Worm (Caenorhabditis elegans) whole organism, mixed stage, embryonic: ENCODE data around the gene F20D6.15.

Experiments used
- M03D4.4 ChIP-seq: sonication (generic microtip); optimal IDR thresholded peaks from 2 replicates; lab custom pipeline; 2017; ENCODE audit warnings: mild to moderate bottlenecking, missing genetic modification characterization, missing compliant biosample characterization
- bed-3 ChIP-seq: fragments of 200-800 bp; sonication (Bioruptor generic); optimal IDR thresholded peaks from 3 replicates; lab custom pipeline; 2018; ENCODE audit warnings: mild to moderate bottlenecking, missing genetic modification characterization, moderate library complexity, missing compliant biosample characterization
- blmp-1 ChIP-seq: fragments of 150-350 bp; optimal IDR thresholded peaks from 2 replicates; lab custom pipeline; 2014; ENCODE audit warnings: missing biosample characterization, missing genetic modification characterization
- ceh-39 ChIP-seq: fragments of 150-350 bp; optimal IDR thresholded peaks from 2 replicates; lab custom pipeline; 2014; ENCODE audit warnings: missing biosample characterization, missing genetic modification characterization
- ceh-43 ChIP-seq: fragments of 200-800 bp; sonication (Bioruptor generic); optimal IDR thresholded peaks from 2 replicates; lab custom pipeline; 2018; ENCODE audit warnings: mild to moderate bottlenecking, missing genetic modification characterization, moderate library complexity, missing compliant biosample characterization
- ceh-83 ChIP-seq: fragments of 200-800 bp; sonication (Bioruptor generic); optimal IDR thresholded peaks from 2 replicates; lab custom pipeline; 2018; ENCODE audit warnings: mild to moderate bottlenecking, missing genetic modification characterization, missing compliant biosample characterization
- ces-1 ChIP-seq: fragments of 150-350 bp; optimal IDR thresholded peaks from 2 replicates; lab custom pipeline; 2014; ENCODE audit warnings: missing biosample characterization, missing genetic modification reagents, missing genetic modification characterization
- cnd-1 ChIP-seq: fragments of 200-800 bp; sonication (Bioruptor generic); optimal IDR thresholded peaks from 2 replicates; lab custom pipeline; 2018; ENCODE audit warnings: mild to moderate bottlenecking, missing genetic modification characterization, missing compliant biosample characterization
- drap-1 ChIP-seq: fragments of 200-800 bp; sonication (Bioruptor generic); optimal IDR thresholded peaks from 3 replicates; lab custom pipeline; 2018; ENCODE audit warnings: mild to moderate bottlenecking, missing genetic modification characterization, missing compliant biosample characterization
- elt-1 ChIP-seq: sonication (generic microtip); optimal IDR thresholded peaks from 2 replicates; lab custom pipeline; 2017; ENCODE audit warnings: missing genetic modification characterization, mild to moderate bottlenecking, missing compliant biosample characterization, antibody characterized with exemption, moderate library complexity, borderline replicate concordance; ENCODE audit not compliant: insufficient read depth
- elt-3 ChIP-seq: fragments of 150-350 bp; optimal IDR thresholded peaks from 2 replicates; lab custom pipeline; 2014; ENCODE audit warnings: missing biosample characterization, missing genetic modification characterization
- flh-1 ChIP-seq: fragments of 200-800 bp; sonication (Bioruptor generic); optimal IDR thresholded peaks from 2 replicates; lab custom pipeline; 2018; ENCODE audit warnings: mild to moderate bottlenecking, missing genetic modification characterization, moderate library complexity, missing compliant biosample characterization
- hlh-1 ChIP-seq: fragments of 150-350 bp; optimal IDR thresholded peaks from 2 replicates; lab custom pipeline; 2014; ENCODE audit warnings: missing biosample characterization, missing genetic modification reagents, missing genetic modification characterization
- lin-32 ChIP-seq: fragments of 200-800 bp; sonication (Bioruptor generic); optimal IDR thresholded peaks from 2 replicates; lab custom pipeline; 2018; ENCODE audit warnings: mild to moderate bottlenecking, missing genetic modification characterization, missing compliant biosample characterization
- lsy-2 ChIP-seq: fragments of 150-350 bp; optimal IDR thresholded peaks from 2 replicates; lab custom pipeline; 2014; ENCODE audit warnings: missing biosample characterization, missing genetic modification characterization
- mab-5 ChIP-seq: fragments of 150-350 bp; optimal IDR thresholded peaks from 2 replicates; lab custom pipeline; 2014; ENCODE audit warnings: missing biosample characterization, missing genetic modification characterization
- mep-1 ChIP-seq: fragments of 150-350 bp; optimal IDR thresholded peaks from 2 replicates; lab custom pipeline; 2017; ENCODE audit warnings: missing biosample characterization, missing genetic modification reagents, missing genetic modification characterization, inconsistent platforms
- mls-2 ChIP-seq: sonication (generic microtip); optimal IDR thresholded peaks from 2 replicates; lab custom pipeline; 2016; ENCODE audit warnings: mild to moderate bottlenecking, missing genetic modification characterization, moderate library complexity, missing compliant biosample characterization
- nhr-12 ChIP-seq: fragments of 150-350 bp; optimal IDR thresholded peaks from 2 replicates; lab custom pipeline; 2014; ENCODE audit warnings: missing biosample characterization, missing genetic modification characterization
- nhr-2 ChIP-seq: fragments of 150-350 bp; optimal IDR thresholded peaks from 2 replicates; lab custom pipeline; 2014; ENCODE audit warnings: missing biosample characterization, missing genetic modification characterization
- nhr-237 ChIP-seq: fragments of 150-350 bp; optimal IDR thresholded peaks from 2 replicates; lab custom pipeline; 2014; ENCODE audit warnings: missing biosample characterization, missing genetic modification characterization
- pha-4 ChIP-seq: fragments of 150-350 bp; optimal IDR thresholded peaks from 2 replicates; lab custom pipeline; 2018; ENCODE audit warnings: missing biosample characterization, missing genetic modification reagents, missing genetic modification characterization
- sem-2 ChIP-seq: fragments of 200-800 bp; sonication (Bioruptor generic); optimal IDR thresholded peaks from 2 replicates; lab custom pipeline; 2018; ENCODE audit warnings: mild to moderate bottlenecking, missing genetic modification characterization, missing compliant biosample characterization
- snpc-4 ChIP-seq: fragments of 150-350 bp; optimal IDR thresholded peaks from 2 replicates; lab custom pipeline; 2014; ENCODE audit warnings: missing biosample characterization, missing genetic modification characterization
- sptf-1 ChIP-seq: sonication (generic microtip); optimal IDR thresholded peaks from 2 replicates; lab custom pipeline; 2017; ENCODE audit warnings: mild to moderate bottlenecking, missing genetic modification characterization, moderate library complexity, missing compliant biosample characterization
- tbx-8 ChIP-seq: fragments of 200-800 bp; sonication (Bioruptor generic); optimal IDR thresholded peaks from 2 replicates; lab custom pipeline; 2018; ENCODE audit warnings: mild to moderate bottlenecking, missing genetic modification characterization, moderate library complexity, missing compliant biosample characterization
- unc-120 ChIP-seq: sonication (generic microtip); optimal IDR thresholded peaks from 2 replicates; lab custom pipeline; 2017; ENCODE audit warnings: missing genetic modification characterization, missing compliant biosample characterization; ENCODE audit not compliant: poor library complexity, severe bottlenecking
- unc-39 ChIP-seq: fragments of 150-350 bp; optimal IDR thresholded peaks from 2 replicates; lab custom pipeline; 2014; ENCODE audit warnings: missing biosample characterization, missing genetic modification characterization
- unc-62 ChIP-seq: fragments of 150-350 bp; optimal IDR thresholded peaks from 2 replicates; lab custom pipeline; 2014; ENCODE audit warnings: missing biosample characterization, missing genetic modification reagents, missing genetic modification characterization
- ztf-11 ChIP-seq: fragments of 150-350 bp; optimal IDR thresholded peaks from 2 replicates; lab custom pipeline; 2014; ENCODE audit warnings: missing biosample characterization, missing genetic modification characterization

The F20D6.15 gene

ce11 chrV:8217661-8218265 lies 29.5 kb upstream of the F20D6.15 start, which contains the start of gene K07C11.8:
K07C11.8 (minus strand) TSS chrV:8217884.
- no peak for TF ChIP-seq pha-4
- peak; percentile 3 for TF ChIP-seq ces-1 (GFP tag; lab: Kevin White, UChicago)

- TF ChIP-seq mls-2 (tag; lab: Kevin White, UChicago) (no peak), ceh-43 (no peak), elt-1 (tag; lab: Kevin White, UChicago) (no peak), hlh-1 (no peak), tbx-8 (GFP tag; lab: Kevin White, UChicago) (no peak), lin-32 (GFP tag; lab: Kevin White, UChicago) (no peak), ceh-39 (tag; lab: Kevin White, UChicago) (no peak), ztf-11 (no peak), snpc-4 (tag; lab: Kevin White, UChicago) (no peak), nhr-2 (no peak), cnd-1 (tag; lab: Kevin White, UChicago) (no peak), M03D4.4 (tag; lab: Kevin White, UChicago) (no peak), sem-2 (no peak), flh-1 (GFP tag; lab: Kevin White, UChicago) (no peak), unc-39 (tag; lab: Kevin White, UChicago) (no peak), mep-1 (tag; lab: Kevin White, UChicago) (no peak), pha-4 (no peak), elt-3 (tag; lab: Kevin White, UChicago) (no peak)
- TF ChIP-seq, all 35 proteins: peak for 0
Measured at ce11 chrV:8217118-8217517, 28.9 kb upstream of the F20D6.15 start.

ce11 chrV:8215158-8215557 lies 26.9 kb upstream of the F20D6.15 start:
- TF ChIP-seq ceh-39 (tag; lab: Kevin White, UChicago) (no peak), hlh-1 (no peak), bed-3 (no peak)

ce11 chrV:8213868-8214267 lies 25.6 kb upstream of the F20D6.15 start, which contains the start of gene K07C11.7:
K07C11.7 (minus strand) TSS chrV:8213968.
- TF ChIP-seq lin-32 (GFP tag; lab: Kevin White, UChicago), result no peak
- no peak for TF ChIP-seq cnd-1 (tag; lab: Kevin White, UChicago)
- no peak for TF ChIP-seq unc-39 (tag; lab: Kevin White, UChicago)
- no peak for TF ChIP-seq mls-2 (tag; lab: Kevin White, UChicago)
- TF ChIP-seq mab-5 (tag; lab: Kevin White, UChicago), result no peak
- TF ChIP-seq mep-1 (tag; lab: Kevin White, UChicago), result no peak
- TF ChIP-seq unc-120, result no peak
- no peak for TF ChIP-seq lsy-2
- no peak for TF ChIP-seq nhr-237 (tag; lab: Kevin White, UChicago)
- no peak for TF ChIP-seq nhr-12 (tag; lab: Kevin White, UChicago)
- no peak for TF ChIP-seq ces-1 (GFP tag; lab: Kevin White, UChicago)
- TF ChIP-seq sem-2, result no peak
- TF ChIP-seq pha-4, result no peak
- TF ChIP-seq tbx-8 (GFP tag; lab: Kevin White, UChicago), result no peak
- no peak for TF ChIP-seq unc-62 (GFP tag; lab: Kevin White, UChicago)
- TF ChIP-seq elt-1 (tag; lab: Kevin White, UChicago), result no peak
- no peak for TF ChIP-seq snpc-4 (tag; lab: Kevin White, UChicago)
- TF ChIP-seq ceh-83, result no peak
- TF ChIP-seq ceh-43, result no peak
- TF ChIP-seq blmp-1 (tag; lab: Kevin White, UChicago), result no peak

ce11 chrV:8212816-8213215 lies 24.5 kb upstream of the F20D6.15 start:
- TF ChIP-seq nhr-12 (tag; lab: Kevin White, UChicago) (no peak), nhr-2 (no peak), drap-1 (GFP tag; lab: Kevin White, UChicago) (no peak), cnd-1 (tag; lab: Kevin White, UChicago) (no peak), elt-3 (tag; lab: Kevin White, UChicago) (no peak), ztf-11 (no peak), flh-1 (GFP tag; lab: Kevin White, UChicago) (no peak), sptf-1 (no peak), mep-1 (tag; lab: Kevin White, UChicago) (no peak), ceh-43 (no peak), ces-1 (GFP tag; lab: Kevin White, UChicago) (no peak), lin-32 (GFP tag; lab: Kevin White, UChicago) (no peak), nhr-237 (tag; lab: Kevin White, UChicago) (no peak)
- TF ChIP-seq, all 35 proteins: peak for 0
